Worm (Caenorhabditis elegans) whole organism, mixed stage, embryonic: Measurements from ENCODE around the gene dhs-20.

Experiments used
- bed-3 ChIP-seq: fragments of 200-800 bp; sonication (Bioruptor generic); optimal IDR thresholded peaks from 3 replicates; lab custom pipeline; 2018; ENCODE audit warnings: mild to moderate bottlenecking, missing genetic modification characterization, moderate library complexity, missing compliant biosample characterization
- blmp-1 ChIP-seq: fragments of 150-350 bp; optimal IDR thresholded peaks from 2 replicates; lab custom pipeline; 2014; ENCODE audit warnings: missing biosample characterization, missing genetic modification characterization
- ceh-39 ChIP-seq: fragments of 150-350 bp; optimal IDR thresholded peaks from 2 replicates; lab custom pipeline; 2014; ENCODE audit warnings: missing biosample characterization, missing genetic modification characterization
- ceh-43 ChIP-seq: fragments of 200-800 bp; sonication (Bioruptor generic); optimal IDR thresholded peaks from 2 replicates; lab custom pipeline; 2018; ENCODE audit warnings: mild to moderate bottlenecking, missing genetic modification characterization, moderate library complexity, missing compliant biosample characterization
- ceh-83 ChIP-seq: fragments of 200-800 bp; sonication (Bioruptor generic); optimal IDR thresholded peaks from 2 replicates; lab custom pipeline; 2018; ENCODE audit warnings: mild to moderate bottlenecking, missing genetic modification characterization, missing compliant biosample characterization
- ces-1 ChIP-seq: fragments of 150-350 bp; optimal IDR thresholded peaks from 2 replicates; lab custom pipeline; 2014; ENCODE audit warnings: missing biosample characterization, missing genetic modification reagents, missing genetic modification characterization
- cnd-1 ChIP-seq: fragments of 200-800 bp; sonication (Bioruptor generic); optimal IDR thresholded peaks from 2 replicates; lab custom pipeline; 2018; ENCODE audit warnings: mild to moderate bottlenecking, missing genetic modification characterization, missing compliant biosample characterization
- drap-1 ChIP-seq: fragments of 200-800 bp; sonication (Bioruptor generic); optimal IDR thresholded peaks from 3 replicates; lab custom pipeline; 2018; ENCODE audit warnings: mild to moderate bottlenecking, missing genetic modification characterization, missing compliant biosample characterization
- elt-1 ChIP-seq: sonication (generic microtip); optimal IDR thresholded peaks from 2 replicates; lab custom pipeline; 2017; ENCODE audit warnings: missing genetic modification characterization, mild to moderate bottlenecking, missing compliant biosample characterization, antibody characterized with exemption, moderate library complexity, borderline replicate concordance; ENCODE audit not compliant: insufficient read depth
- elt-3 ChIP-seq: fragments of 150-350 bp; optimal IDR thresholded peaks from 2 replicates; lab custom pipeline; 2014; ENCODE audit warnings: missing biosample characterization, missing genetic modification characterization
- ham-2 ChIP-seq: fragments of 200-800 bp; sonication (Bioruptor generic); optimal IDR thresholded peaks from 2 replicates; lab custom pipeline; 2018; ENCODE audit warnings: mild to moderate bottlenecking, missing genetic modification characterization, missing compliant biosample characterization
- lin-13 ChIP-seq: fragments of 150-350 bp; optimal IDR thresholded peaks from 2 replicates; lab custom pipeline; 2014; ENCODE audit warnings: missing biosample characterization, missing genetic modification characterization
- lin-32 ChIP-seq: fragments of 200-800 bp; sonication (Bioruptor generic); optimal IDR thresholded peaks from 2 replicates; lab custom pipeline; 2018; ENCODE audit warnings: mild to moderate bottlenecking, missing genetic modification characterization, missing compliant biosample characterization
- lsy-2 ChIP-seq: fragments of 150-350 bp; optimal IDR thresholded peaks from 2 replicates; lab custom pipeline; 2014; ENCODE audit warnings: missing biosample characterization, missing genetic modification characterization
- mep-1 ChIP-seq: fragments of 150-350 bp; optimal IDR thresholded peaks from 2 replicates; lab custom pipeline; 2017; ENCODE audit warnings: missing biosample characterization, missing genetic modification reagents, missing genetic modification characterization, inconsistent platforms
- mls-2 ChIP-seq: sonication (generic microtip); optimal IDR thresholded peaks from 2 replicates; lab custom pipeline; 2016; ENCODE audit warnings: mild to moderate bottlenecking, missing genetic modification characterization, moderate library complexity, missing compliant biosample characterization
- nhr-12 ChIP-seq: fragments of 150-350 bp; optimal IDR thresholded peaks from 2 replicates; lab custom pipeline; 2014; ENCODE audit warnings: missing biosample characterization, missing genetic modification characterization
- nhr-2 ChIP-seq: fragments of 150-350 bp; optimal IDR thresholded peaks from 2 replicates; lab custom pipeline; 2014; ENCODE audit warnings: missing biosample characterization, missing genetic modification characterization
- nhr-237 ChIP-seq: fragments of 150-350 bp; optimal IDR thresholded peaks from 2 replicates; lab custom pipeline; 2014; ENCODE audit warnings: missing biosample characterization, missing genetic modification characterization
- nhr-28 ChIP-seq: fragments of 150-350 bp; optimal IDR thresholded peaks from 2 replicates; lab custom pipeline; 2014; ENCODE audit warnings: missing biosample characterization, missing genetic modification characterization
- pha-4 ChIP-seq: fragments of 150-350 bp; optimal IDR thresholded peaks from 2 replicates; lab custom pipeline; 2018; ENCODE audit warnings: missing biosample characterization, missing genetic modification reagents, missing genetic modification characterization
- sem-2 ChIP-seq: fragments of 200-800 bp; sonication (Bioruptor generic); optimal IDR thresholded peaks from 2 replicates; lab custom pipeline; 2018; ENCODE audit warnings: mild to moderate bottlenecking, missing genetic modification characterization, missing compliant biosample characterization
- tbx-8 ChIP-seq: fragments of 200-800 bp; sonication (Bioruptor generic); optimal IDR thresholded peaks from 2 replicates; lab custom pipeline; 2018; ENCODE audit warnings: mild to moderate bottlenecking, missing genetic modification characterization, moderate library complexity, missing compliant biosample characterization
- unc-120 ChIP-seq: sonication (generic microtip); optimal IDR thresholded peaks from 2 replicates; lab custom pipeline; 2017; ENCODE audit warnings: missing genetic modification characterization, missing compliant biosample characterization; ENCODE audit not compliant: poor library complexity, severe bottlenecking
- unc-39 ChIP-seq: fragments of 150-350 bp; optimal IDR thresholded peaks from 2 replicates; lab custom pipeline; 2014; ENCODE audit warnings: missing biosample characterization, missing genetic modification characterization
- unc-62 ChIP-seq: fragments of 150-350 bp; optimal IDR thresholded peaks from 2 replicates; lab custom pipeline; 2014; ENCODE audit warnings: missing biosample characterization, missing genetic modification reagents, missing genetic modification characterization
- ztf-11 ChIP-seq: fragments of 150-350 bp; optimal IDR thresholded peaks from 2 replicates; lab custom pipeline; 2014; ENCODE audit warnings: missing biosample characterization, missing genetic modification characterization

The dhs-20 gene

DNA sequence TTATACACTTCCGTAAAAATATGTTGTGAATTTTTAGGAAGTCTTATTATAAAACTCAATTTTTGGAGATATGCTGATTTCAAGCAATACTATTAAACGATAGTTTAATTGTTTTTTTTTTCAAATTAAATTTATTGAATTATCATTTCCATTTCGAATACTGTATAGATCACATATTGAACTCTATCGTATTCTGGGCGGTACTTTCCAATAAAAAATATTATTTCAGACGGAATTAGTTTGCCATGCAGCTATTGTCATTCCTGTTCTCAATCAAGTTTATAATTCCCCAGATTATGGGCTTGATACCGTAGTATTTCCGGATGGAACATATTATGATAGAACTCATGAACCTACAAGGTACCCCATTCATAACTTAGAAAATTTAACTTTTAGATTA, 29.8 kb downstream of the dhs-20 start:
- TF ChIP-seq nhr-12 (tag; lab: Kevin White, UChicago) (no peak), pha-4 (tag; lab: Kevin White, UChicago) (no peak), bed-3 (GFP tag; lab: Kevin White, UChicago) (no peak)

DNA sequence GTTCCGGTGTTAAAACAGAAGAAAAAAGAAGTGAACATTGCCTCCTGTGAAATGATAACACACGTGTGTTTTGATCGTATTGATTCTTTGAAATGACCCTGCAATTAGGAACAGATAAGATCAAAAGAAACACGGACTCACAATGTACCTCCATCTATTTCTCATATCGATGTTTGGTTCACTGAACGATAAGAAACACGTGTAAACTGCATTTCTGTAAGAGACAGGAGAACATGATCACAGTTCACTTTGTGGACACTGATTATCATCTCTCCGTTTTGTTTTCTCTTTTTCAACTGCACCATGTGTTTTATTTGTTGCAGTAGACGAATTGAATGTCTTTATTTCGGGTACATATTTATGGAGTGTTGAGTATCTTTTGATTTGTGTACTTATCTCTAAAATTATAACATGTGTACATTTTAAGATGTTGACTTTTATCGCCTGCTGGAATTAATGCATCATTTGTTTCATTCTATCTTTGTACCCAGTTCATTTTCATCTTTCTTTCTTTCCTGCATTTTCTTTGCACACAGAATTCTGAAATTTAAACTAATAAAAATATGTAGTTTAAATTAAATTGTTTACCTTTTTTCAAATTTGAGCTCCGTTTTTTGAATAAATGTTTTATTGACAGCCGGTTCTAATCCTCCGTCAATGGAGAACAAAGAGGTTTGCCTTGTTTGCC, 31.4 kb downstream of the dhs-20 start, which contains the start of the genes H12C20.7 and nhr-68:
H12C20.7 (minus strand) TSS at position 188 of the 688 bp plus-strand sequence.
nhr-68 (plus strand) TSS at position 638 of the 688 bp plus-strand sequence.
- no peak for TF ChIP-seq pha-4 (tag; lab: Kevin White, UChicago)
- TF ChIP-seq nhr-237 (tag; lab: Kevin White, UChicago), result no peak
- no peak for TF ChIP-seq elt-3 (tag; lab: Kevin White, UChicago)
- TF ChIP-seq nhr-2 (tag; lab: Kevin White, UChicago), result no peak
- no peak for TF ChIP-seq ztf-11
- TF ChIP-seq elt-1 (tag; lab: Kevin White, UChicago), result peak; percentile 58

DNA sequence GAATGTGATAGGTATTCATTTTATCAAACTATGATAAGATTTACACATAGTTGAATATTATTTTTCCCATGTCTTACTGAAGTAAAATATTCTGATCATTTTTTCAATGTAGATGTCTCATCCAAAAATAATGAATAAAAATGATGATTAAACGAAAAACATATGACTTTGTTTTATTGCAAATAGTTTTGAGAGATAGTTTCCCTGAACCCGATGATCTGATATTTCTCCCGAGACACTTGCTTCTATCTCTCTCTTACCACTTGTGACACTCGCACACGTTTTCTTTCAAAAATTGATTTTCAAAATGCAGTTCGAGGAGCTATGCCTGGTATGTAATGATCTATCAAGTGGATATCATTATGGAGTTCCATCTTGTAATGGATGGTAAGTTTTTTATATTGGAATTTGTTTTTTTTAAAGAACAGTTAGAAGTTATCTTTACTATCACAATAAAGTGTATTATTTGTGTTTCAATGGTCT, 34.2 kb downstream of the dhs-20 start, which contains the start of the genes nhr-101 and pms-2:
nhr-101 (plus strand) TSS at position 308 of the 483 bp plus-strand sequence.
pms-2 (minus strand) TSS at position 433 of the 483 bp plus-strand sequence.
- TF ChIP-seq nhr-2 (tag; lab: Kevin White, UChicago) (no peak), lin-13 (tag; lab: Kevin White, UChicago) (no peak), mls-2 (tag; lab: Kevin White, UChicago) (no peak), unc-120 (tag; lab: Kevin White, UChicago) (no peak), cnd-1 (tag; lab: Kevin White, UChicago) (no peak), mep-1 (tag; lab: Kevin White, UChicago) (no peak)
- TF ChIP-seq, all 35 proteins: peak for 0

DNA sequence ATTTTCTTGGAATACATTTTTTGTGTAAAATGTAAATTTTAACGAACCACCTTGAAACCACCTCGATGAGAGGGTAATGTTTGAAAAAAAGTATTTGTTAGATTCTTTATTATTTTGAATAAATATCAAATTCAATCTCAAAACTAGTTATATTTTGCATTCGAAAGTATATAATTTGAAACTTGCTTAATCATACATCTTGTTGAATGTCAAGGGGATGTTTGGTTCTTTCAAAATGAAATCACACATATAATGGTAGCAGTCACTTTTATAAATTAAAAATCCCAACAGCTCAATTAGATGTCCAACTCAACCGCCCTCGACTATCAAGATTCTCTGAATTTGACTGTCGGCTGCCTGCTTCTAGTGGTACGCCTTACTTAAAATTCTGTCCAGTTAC, 39.8 kb downstream of the dhs-20 start, which contains the start of gene srx-87:
srx-87 (plus strand) TSS at position 301 of the 400 bp plus-strand sequence.
- TF ChIP-seq blmp-1 (tag; lab: Kevin White, UChicago), result no peak
- no peak for TF ChIP-seq lin-32 (GFP tag; lab: Kevin White, UChicago)
- no peak for TF ChIP-seq tbx-8 (GFP tag; lab: Kevin White, UChicago)
- TF ChIP-seq unc-62 (GFP tag; lab: Kevin White, UChicago), result no peak
- TF ChIP-seq elt-3 (tag; lab: Kevin White, UChicago), result no peak
- TF ChIP-seq ceh-43, result no peak
- TF ChIP-seq mls-2 (tag; lab: Kevin White, UChicago), result no peak

DNA sequence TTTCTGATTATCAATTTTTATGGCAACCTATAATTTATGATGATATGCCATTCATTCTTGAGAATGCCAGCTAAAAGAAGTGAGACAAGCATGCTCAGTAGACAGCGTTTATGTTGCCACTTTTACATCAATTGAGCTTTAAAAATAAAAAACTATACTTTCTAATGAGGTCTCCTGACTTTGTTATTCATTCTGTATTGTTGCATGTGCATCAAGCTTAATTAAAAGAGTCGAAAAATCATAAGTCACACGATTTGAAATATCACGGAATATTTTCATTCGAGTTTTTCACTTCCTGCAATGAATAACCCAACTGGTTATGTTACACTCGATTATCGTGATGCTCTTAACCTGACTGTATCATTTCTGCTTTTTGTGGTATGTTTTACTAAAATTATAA, 41.7 kb downstream of the dhs-20 start, which contains the start of gene srx-86:
srx-86 (plus strand) TSS at position 301 of the 400 bp plus-strand sequence.
- no peak for TF ChIP-seq ceh-39
- no peak for TF ChIP-seq blmp-1 (tag; lab: Kevin White, UChicago)
- no peak for TF ChIP-seq elt-1 (tag; lab: Kevin White, UChicago)
- no peak for TF ChIP-seq sem-2 (GFP tag; lab: Kevin White, UChicago)
- TF ChIP-seq nhr-237 (tag; lab: Kevin White, UChicago), result no peak
- TF ChIP-seq unc-39 (tag; lab: Kevin White, UChicago), result no peak
- TF ChIP-seq ceh-43, result no peak
- TF ChIP-seq lsy-2 (tag; lab: Kevin White, UChicago), result no peak
- no peak for TF ChIP-seq ceh-83 (GFP tag; lab: Kevin White, UChicago)
- no peak for TF ChIP-seq unc-120 (tag; lab: Kevin White, UChicago)
- TF ChIP-seq nhr-2 (tag; lab: Kevin White, UChicago), result no peak
- no peak for TF ChIP-seq ham-2 (GFP tag; lab: Kevin White, UChicago)
- no peak for TF ChIP-seq nhr-28
- no peak for TF ChIP-seq drap-1
- no peak for TF ChIP-seq ces-1 (GFP tag; lab: Kevin White, UChicago)
- TF ChIP-seq tbx-8 (GFP tag; lab: Kevin White, UChicago), result no peak
- no peak for TF ChIP-seq elt-3 (tag; lab: Kevin White, UChicago)

DNA sequence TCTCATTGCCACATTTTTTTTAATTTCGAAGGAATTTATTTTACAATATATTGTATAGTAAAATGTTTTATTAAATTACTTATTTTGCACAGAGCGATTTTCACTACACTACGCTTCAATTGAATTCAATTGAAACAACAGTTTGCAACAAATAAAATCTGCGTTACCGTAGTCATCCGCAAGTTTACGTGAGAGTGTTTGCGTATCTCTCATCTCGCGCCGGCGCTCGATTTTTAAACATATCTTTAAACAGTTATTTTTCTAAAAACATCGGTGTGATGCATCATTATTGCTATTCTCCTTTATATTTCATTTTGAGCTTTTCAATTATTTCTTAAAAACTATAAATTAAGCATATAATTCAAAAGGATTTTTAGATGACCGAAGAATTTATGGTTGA, 50.1 kb downstream of the dhs-20 start, which contains the start of gene duo-1:
duo-1 (plus strand) TSS at position 371 of the 400 bp plus-strand sequence.
- TF ChIP-seq ceh-83 (GFP tag; lab: Kevin White, UChicago), result no peak
- TF ChIP-seq elt-3 (tag; lab: Kevin White, UChicago), result no peak
- TF ChIP-seq lsy-2 (tag; lab: Kevin White, UChicago), result peak; percentile 76
- TF ChIP-seq ztf-11, result no peak
